Worm (Caenorhabditis elegans): ENCODE measurements around the gene F08F3.8.
A peak's percentile ranks its signal among the peaks of the same experiment; 100 is the strongest.

DNA sequence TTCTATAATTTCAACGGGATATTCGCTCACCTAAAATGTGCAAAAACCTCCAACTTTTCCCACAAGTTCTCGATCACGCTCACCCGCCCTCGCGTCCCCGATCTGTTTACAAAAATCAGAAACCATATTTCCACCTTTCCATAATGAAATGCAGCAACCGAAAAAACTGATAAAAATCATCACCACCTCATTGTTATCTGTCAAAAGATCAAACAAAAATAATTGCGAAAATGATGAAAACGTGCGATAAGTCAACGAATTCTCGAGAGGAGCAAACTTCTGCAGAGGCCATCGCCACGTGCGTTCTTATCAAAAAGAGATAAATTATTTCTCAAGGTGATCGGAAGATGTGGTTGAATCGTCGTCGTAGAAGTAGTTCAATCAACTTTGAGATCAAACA is 7.4 kb downstream of the F08F3.8 start:
- TF ChIP-seq nhr-237 (tag; optimal IDR thresholded peaks at IDR 0.05) (no peak), elt-1 (tag; optimal IDR thresholded peaks at IDR 0.05) (peak; percentile 99), snpc-4 (tag; optimal IDR thresholded peaks at IDR 0.05) (no peak), skn-1 (tag; optimal IDR thresholded peaks at IDR 0.05) (no peak), fkh-10 (GFP tag; optimal IDR thresholded peaks at IDR 0.05) (no peak)

All from whole organism, L3 larva.